Fruit fly (Drosophila melanogaster) whole organism, adult: ENCODE measurements around the gene Mdh2.

Experiments used
- CG11617 ChIP-seq: fragments of 200-800 bp; sonication (Bioruptor generic); optimal IDR thresholded peaks from 2 replicates; lab custom pipeline; 2017; ENCODE audit warnings: mild to moderate bottlenecking, missing biosample characterization, missing genetic modification reagents, missing genetic modification characterization
- CG12768 ChIP-seq: fragments of 200-800 bp; sonication (Bioruptor generic); optimal IDR thresholded peaks from 2 replicates; lab custom pipeline; 2017; ENCODE audit warnings: missing biosample characterization, missing genetic modification characterization, mild to moderate bottlenecking, moderate library complexity, missing genetic modification reagents
- CG14711 ChIP-seq: fragments of 200-800 bp; sonication (Bioruptor generic); optimal IDR thresholded peaks from 2 replicates; lab custom pipeline; 2018; ENCODE audit warnings: missing biosample characterization, mild to moderate bottlenecking, missing genetic modification characterization, moderate library complexity
- CG1620 ChIP-seq: fragments of 200-800 bp; sonication (Bioruptor generic); optimal IDR thresholded peaks from 2 replicates; lab custom pipeline; 2016; ENCODE audit warnings: missing biosample characterization, missing genetic modification characterization
- CG33017 ChIP-seq: fragments of 200-800 bp; sonication (Bioruptor generic); optimal IDR thresholded peaks from 2 replicates; lab custom pipeline; 2018; ENCODE audit warnings: missing biosample characterization, mild to moderate bottlenecking, missing genetic modification characterization, moderate library complexity
- CG5204 ChIP-seq: fragments of 200-800 bp; sonication (Bioruptor generic); optimal IDR thresholded peaks from 2 replicates; lab custom pipeline; 2016; ENCODE audit warnings: missing biosample characterization, missing genetic modification characterization
- CG7045 ChIP-seq: fragments of 200-800 bp; sonication (Bioruptor generic); optimal IDR thresholded peaks from 2 replicates; lab custom pipeline; 2017; ENCODE audit warnings: missing biosample characterization, mild to moderate bottlenecking, missing genetic modification characterization
- CG7101 ChIP-seq: fragments of 200-800 bp; sonication (Bioruptor generic); optimal IDR thresholded peaks from 2 replicates; lab custom pipeline; 2018; ENCODE audit warnings: missing biosample characterization, mild to moderate bottlenecking, missing genetic modification characterization, moderate library complexity
- Clk ChIP-seq: fragments of 200-800 bp; sonication (Bioruptor generic); optimal IDR thresholded peaks from 2 replicates; lab custom pipeline; 2017; ENCODE audit warnings: missing biosample characterization, missing genetic modification characterization
- Crg-1 ChIP-seq: fragments of 200-800 bp; sonication (Bioruptor generic); optimal IDR thresholded peaks from 2 replicates; lab custom pipeline; 2016; ENCODE audit warnings: missing biosample characterization, missing genetic modification characterization
- Hr96 ChIP-seq: fragments of 200-800 bp; sonication (Bioruptor generic); optimal IDR thresholded peaks from 2 replicates; lab custom pipeline; 2016; ENCODE audit warnings: missing biosample characterization, missing genetic modification characterization
- Mnt ChIP-seq: fragments of 200-800 bp; sonication (Bioruptor generic); optimal IDR thresholded peaks from 2 replicates; lab custom pipeline; 2016; ENCODE audit warnings: missing biosample characterization, mild to moderate bottlenecking, missing genetic modification characterization
- bab1 ChIP-seq: fragments of 200-800 bp; sonication (Bioruptor generic); optimal IDR thresholded peaks from 3 replicates; lab custom pipeline; 2019; ENCODE audit warnings: missing biosample characterization, mild to moderate bottlenecking, missing genetic modification characterization, moderate library complexity
- cic ChIP-seq: fragments of 200-800 bp; sonication (Bioruptor generic); optimal IDR thresholded peaks from 2 replicates; lab custom pipeline; 2017; ENCODE audit warnings: missing biosample characterization, mild to moderate bottlenecking, missing genetic modification characterization, moderate library complexity
- cnc ChIP-seq, 2 experiments: fragments of >200 bp; optimal IDR thresholded peaks; 2 replicates each; lab custom pipeline; 2017
- kay ChIP-seq: fragments of 200-800 bp; sonication (Bioruptor generic); peaks from one replicate; lab custom pipeline; 2016; ENCODE audit warnings: missing biosample characterization, missing genetic modification characterization, borderline replicate concordance
- ovo ChIP-seq: fragments of 200-800 bp; sonication (Bioruptor generic); optimal IDR thresholded peaks from 2 replicates; lab custom pipeline; 2016; ENCODE audit warnings: missing biosample characterization, missing genetic modification characterization
- pad ChIP-seq: fragments of 200-800 bp; sonication (Bioruptor generic); optimal IDR thresholded peaks from 3 replicates; lab custom pipeline; 2017; ENCODE audit warnings: missing biosample characterization, missing genetic modification characterization, mild to moderate bottlenecking, moderate library complexity, missing genetic modification reagents
- tj ChIP-seq: fragments of 200-800 bp; sonication (Bioruptor generic); optimal IDR thresholded peaks from 3 replicates; lab custom pipeline; 2017; ENCODE audit warnings: missing biosample characterization, mild to moderate bottlenecking, missing genetic modification characterization, moderate library complexity
- toe ChIP-seq: fragments of 200-800 bp; sonication (Bioruptor generic); optimal IDR thresholded peaks from 2 replicates; lab custom pipeline; 2016; ENCODE audit warnings: missing biosample characterization, missing genetic modification characterization

Mdh2 gene

dm6 chr3R:18226043-18226808 is at the start of gene Mdh2, which contains the start of gene CG7168:
TSS of gene Mdh2 (plus strand) at chr3R:18226396.
TSS of gene CG7168 (minus strand) at chr3R:18226082.
- TF ChIP-seq CG14711 (tag; lab: Kevin White, UChicago) (peak; percentile 90), CG33017 (tag; lab: Kevin White, UChicago) (no peak), Mnt (peak; percentile 35), Hr96 (GFP tag; lab: Kevin White, UChicago) (no peak), CG1620 (GFP tag; lab: Kevin White, UChicago) (no peak), CG5204 (GFP tag; lab: Kevin White, UChicago) (no peak), CG7045 (GFP tag; lab: Kevin White, UChicago) (no peak), Clk (no peak), toe (no peak), cnc (optimal IDR thresholded peaks at IDR 0.05; lab: Kevin White, UChicago) (no peak), CG11617 (GFP tag; lab: Kevin White, UChicago) (peak; percentile 30), cic (no peak), bab1 (GFP tag; lab: Kevin White, UChicago) (peak; percentile 35), pad (GFP tag; lab: Kevin White, UChicago) (peak; percentile 4), Crg-1 (GFP tag; lab: Kevin White, UChicago) (no peak), kay (GFP tag; lab: Kevin White, UChicago) (no peak), ovo (GFP tag; lab: Kevin White, UChicago) (no peak), CG12768 (GFP tag; lab: Kevin White, UChicago) (peak; percentile 49), CG7101 (tag; lab: Kevin White, UChicago) (no peak), tj (GFP tag; lab: Kevin White, UChicago) (peak; percentile 28)

dm6 chr3R:18183244-18183643 is 43.0 kb upstream of the Mdh2 start, which contains the start of gene cdm:
TSS of gene cdm (minus strand) at chr3R:18183479.
- TF ChIP-seq bab1 (GFP tag; lab: Kevin White, UChicago) (peak; percentile 62), Mnt (no peak)

- peak; percentile 59 for TF ChIP-seq toe
- TF ChIP-seq Hr96 (GFP tag; lab: Kevin White, UChicago) = peak; percentile 72
- peak; percentile 84 for TF ChIP-seq CG12768 (GFP tag; lab: Kevin White, UChicago)
- peak; percentile 77 for TF ChIP-seq pad (GFP tag; lab: Kevin White, UChicago)
- peak; percentile 24 for TF ChIP-seq Clk
- TF ChIP-seq CG33017 (tag; lab: Kevin White, UChicago) = peak; percentile 76
- TF ChIP-seq Crg-1 (GFP tag; lab: Kevin White, UChicago) = peak; percentile 85
- TF ChIP-seq CG7101 (tag; lab: Kevin White, UChicago) = peak; percentile 85
- peak; percentile 80 for TF ChIP-seq CG11617 (GFP tag; lab: Kevin White, UChicago)
- TF ChIP-seq kay (GFP tag; lab: Kevin White, UChicago) = no peak
- peak; percentile 82 for TF ChIP-seq CG14711 (tag; lab: Kevin White, UChicago)
- TF ChIP-seq cnc (optimal IDR thresholded peaks at IDR 0.05; lab: Kevin White, UChicago) = no peak
- peak; percentile 93 for TF ChIP-seq ovo (GFP tag; lab: Kevin White, UChicago)
- peak; percentile 83 for TF ChIP-seq bab1 (GFP tag; lab: Kevin White, UChicago)
- TF ChIP-seq CG7045 (GFP tag; lab: Kevin White, UChicago) = peak; percentile 62
- TF ChIP-seq Mnt = peak; percentile 69
- TF ChIP-seq CG1620 (GFP tag; lab: Kevin White, UChicago) = peak; percentile 75
- TF ChIP-seq cic = peak; percentile 51
- peak; percentile 32 for TF ChIP-seq tj (GFP tag; lab: Kevin White, UChicago)
- TF ChIP-seq CG5204 (GFP tag; lab: Kevin White, UChicago) = no peak
Observed at dm6 chr3R:18185385-18185784, 40.8 kb upstream of the Mdh2 start, which contains the start of the genes Arp5 and CG7208. TSS of gene Arp5 (plus strand) at chr3R:18185498. TSS of gene CG7208 (minus strand) at chr3R:18185715.

dm6 chr3R:18188702-18189125 is 37.5 kb upstream of the Mdh2 start, which contains the start of the genes CG12321 and MED17:
TSS of gene CG12321 (minus strand) at chr3R:18188707.
TSS of gene MED17 (plus strand) at chr3R:18189072.
- TF ChIP-seq tj (GFP tag; lab: Kevin White, UChicago) (peak; percentile 67), cnc (optimal IDR thresholded peaks at IDR 0.05; lab: Kevin White, UChicago) (no peak), Clk (peak; percentile 94), CG12768 (GFP tag; lab: Kevin White, UChicago) (peak; percentile 93), CG14711 (tag; lab: Kevin White, UChicago) (peak; percentile 89), ovo (GFP tag; lab: Kevin White, UChicago) (peak; percentile 87), CG1620 (GFP tag; lab: Kevin White, UChicago) (peak; percentile 91), CG11617 (GFP tag; lab: Kevin White, UChicago) (peak; percentile 93), toe (peak; percentile 74), CG5204 (GFP tag; lab: Kevin White, UChicago) (peak; percentile 81), CG7101 (tag; lab: Kevin White, UChicago) (peak; percentile 93), CG33017 (tag; lab: Kevin White, UChicago) (peak; percentile 83), pad (GFP tag; lab: Kevin White, UChicago) (peak; percentile 91), bab1 (GFP tag; lab: Kevin White, UChicago) (peak; percentile 63), Mnt (peak; percentile 75), Crg-1 (GFP tag; lab: Kevin White, UChicago) (peak; percentile 96), CG7045 (GFP tag; lab: Kevin White, UChicago) (peak; percentile 94), kay (GFP tag; lab: Kevin White, UChicago) (no peak), Hr96 (GFP tag; lab: Kevin White, UChicago) (no peak), cic (peak; percentile 62)

dm6 chr3R:18191867-18192266 is 34.3 kb upstream of the Mdh2 start, which contains the start of gene CG14313:
TSS of gene CG14313 (minus strand) at chr3R:18191967.
- TF ChIP-seq Crg-1 (GFP tag; lab: Kevin White, UChicago) (no peak), tj (GFP tag; lab: Kevin White, UChicago) (no peak), cnc (optimal IDR thresholded peaks at IDR 0.05; lab: Kevin White, UChicago) (no peak), pad (GFP tag; lab: Kevin White, UChicago) (no peak), toe (no peak), cic (no peak), CG1620 (GFP tag; lab: Kevin White, UChicago) (no peak), CG33017 (tag; lab: Kevin White, UChicago) (no peak), bab1 (GFP tag; lab: Kevin White, UChicago) (no peak), Clk (no peak), CG7101 (tag; lab: Kevin White, UChicago) (no peak), kay (GFP tag; lab: Kevin White, UChicago) (no peak), ovo (GFP tag; lab: Kevin White, UChicago) (no peak), CG12768 (GFP tag; lab: Kevin White, UChicago) (no peak), CG5204 (GFP tag; lab: Kevin White, UChicago) (no peak), CG14711 (tag; lab: Kevin White, UChicago) (no peak), CG7045 (GFP tag; lab: Kevin White, UChicago) (no peak), Mnt (no peak), Hr96 (GFP tag; lab: Kevin White, UChicago) (no peak)
